Worm (Caenorhabditis elegans) whole organism, L3 larva: ENCODE measurements around the gene srh-147.

Source experiments
- egl-27 ChIP-seq: sonication (generic microtip); optimal IDR thresholded peaks from 4 replicates; lab custom pipeline; 2017; ENCODE audit warnings: missing biosample characterization, missing genetic modification reagents, missing genetic modification characterization
- elt-3 ChIP-seq, 3 experiments: fragments of 150-350 bp in 1 of 3; sonication (generic microtip) in 2 of 3; optimal IDR thresholded peaks; 2 replicates in 2 of 3; 4 replicates in 1 of 3; lab custom pipeline; 2014 to 2017; ENCODE audit warnings: missing biosample characterization in 3 of 3, missing genetic modification characterization in 3 of 3
- lin-39 ChIP-seq: fragments of 150-350 bp; optimal IDR thresholded peaks from 2 replicates; lab custom pipeline; 2018; ENCODE audit warnings: missing biosample characterization, missing genetic modification reagents, missing genetic modification characterization
- mml-1 ChIP-seq: fragments of 150-350 bp; sonication (generic microtip); optimal IDR thresholded peaks from 3 replicates; lab custom pipeline; 2014; ENCODE audit warnings: missing biosample characterization, missing genetic modification characterization
- nhr-25 ChIP-seq: sonication (generic microtip); optimal IDR thresholded peaks from 2 replicates; lab custom pipeline; 2017; ENCODE audit warnings: missing biosample characterization, missing genetic modification characterization
- zag-1 ChIP-seq: fragments of 150-350 bp; optimal IDR thresholded peaks from 2 replicates; lab custom pipeline; 2014; ENCODE audit warnings: missing biosample characterization, missing genetic modification characterization

DNA sequence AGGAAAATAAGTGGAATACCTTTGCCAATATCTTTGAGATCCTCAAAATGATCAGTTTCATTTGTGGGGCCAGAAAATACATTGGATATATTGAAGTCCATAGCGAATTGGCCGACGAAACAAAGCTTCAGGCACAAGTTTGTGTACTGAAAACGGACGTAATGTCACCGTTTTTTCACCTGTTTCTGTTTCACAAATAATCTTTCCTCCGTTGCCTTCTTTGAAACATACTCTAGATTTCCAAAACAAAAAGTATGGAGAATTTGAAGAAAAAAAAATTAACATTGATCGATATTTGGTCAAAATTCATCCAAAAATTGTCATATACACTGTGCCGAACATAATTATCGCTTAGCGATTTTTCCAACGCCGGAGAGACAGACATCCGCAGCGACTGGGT is 12.5 kb upstream of the srh-147 start, which contains the start of gene srz-12:
- TF ChIP-seq elt-3 (tag; optimal IDR thresholded peaks at IDR 0.05; lab: Kevin White, UChicago) (no peak), lin-39 (tag; lab: Kevin White, UChicago) (no peak), zag-1 (tag; lab: Kevin White, UChicago) (no peak), egl-27 (tag; lab: Kevin White, UChicago) (no peak), nhr-25 (tag; lab: Kevin White, UChicago) (no peak), mml-1 (no peak)
